Fruit fly (Drosophila melanogaster) whole organism, embryonic: ENCODE data around the gene Swip-1.

Source experiments
- Atf-2 ChIP-seq: fragments of 200-800 bp; sonication (Bioruptor generic); optimal IDR thresholded peaks from 2 replicates; lab custom pipeline; 2016; ENCODE audit warnings: missing biosample characterization, missing genetic modification characterization
- CG10209 ChIP-seq: fragments of 200-800 bp; sonication (Bioruptor generic); optimal IDR thresholded peaks from 3 replicates; lab custom pipeline; 2017; ENCODE audit warnings: missing biosample characterization, mild to moderate bottlenecking, missing genetic modification characterization, missing genetic modification reagents
- CG10654 ChIP-seq: fragments of 200-800 bp; sonication (Bioruptor generic); optimal IDR thresholded peaks from 2 replicates; lab custom pipeline; 2016; ENCODE audit warnings: missing biosample characterization, missing genetic modification characterization
- CG11093 ChIP-seq: fragments of 200-800 bp; sonication (Bioruptor generic); IDR thresholded peaks from 3 replicates; pipeline ENCODE4 v1.3.6; 2022; ENCODE audit warnings: missing biosample characterization, missing genetic modification characterization
- CG11695 ChIP-seq: fragments of 200-800 bp; sonication (Bioruptor generic); IDR thresholded peaks from 3 replicates; pipeline ENCODE4 v1.3.6; 2022; ENCODE audit warnings: missing biosample characterization, missing genetic modification characterization
- CG12071 ChIP-seq: fragments of 200-800 bp; sonication (Bioruptor generic); optimal IDR thresholded peaks from 3 replicates; lab custom pipeline; 2018; ENCODE audit warnings: missing biosample characterization, mild to moderate bottlenecking, missing genetic modification characterization
- CG13424 ChIP-seq: fragments of 200-800 bp; sonication (Bioruptor generic); optimal IDR thresholded peaks from 2 replicates; lab custom pipeline; 2019; ENCODE audit warnings: missing biosample characterization, mild to moderate bottlenecking, missing genetic modification characterization, moderate library complexity
- CG14014 ChIP-seq: fragments of 200-800 bp; sonication (Bioruptor generic); IDR thresholded peaks from 2 replicates; pipeline ENCODE4 v1.3.6; 2022; ENCODE audit warnings: missing biosample characterization, missing genetic modification characterization
- CG15514 ChIP-seq: fragments of 200-800 bp; sonication (Bioruptor generic); optimal IDR thresholded peaks from 3 replicates; lab custom pipeline; 2017; ENCODE audit warnings: missing biosample characterization, missing genetic modification characterization, mild to moderate bottlenecking, moderate library complexity, missing genetic modification reagents
- CG16779 ChIP-seq: fragments of 200-800 bp; sonication (Bioruptor generic); IDR thresholded peaks from 2 replicates; pipeline ENCODE4 v1.3.6; 2022; ENCODE audit warnings: missing biosample characterization, missing genetic modification characterization
- CG17361 ChIP-seq: fragments of 200-800 bp; sonication (Bioruptor generic); IDR thresholded peaks from 3 replicates; pipeline ENCODE4 v1.3.6; 2022; ENCODE audit warnings: missing biosample characterization, missing genetic modification characterization
- CG33213 ChIP-seq: fragments of 200-800 bp; sonication (Bioruptor generic); optimal IDR thresholded peaks from 3 replicates; lab custom pipeline; 2016; ENCODE audit warnings: missing biosample characterization, missing genetic modification characterization
- CG34376 ChIP-seq: fragments of 200-800 bp; sonication (Bioruptor generic); optimal IDR thresholded peaks from 2 replicates; lab custom pipeline; 2018; ENCODE audit warnings: missing biosample characterization, mild to moderate bottlenecking, missing genetic modification characterization
- CG6813 ChIP-seq: fragments of 200-800 bp; sonication (Bioruptor generic); optimal IDR thresholded peaks from 2 replicates; lab custom pipeline; 2017; ENCODE audit warnings: missing biosample characterization, missing genetic modification characterization, mild to moderate bottlenecking, moderate library complexity, missing genetic modification reagents
- D ChIP-seq, 2 experiments: fragments of 200-800 bp in 1 of 2; fragments of >200 bp in 1 of 2; sonication (Bioruptor generic) in 1 of 2; optimal IDR thresholded peaks; 2 replicates in 1 of 2; 3 replicates in 1 of 2; lab custom pipeline; 2017; ENCODE audit warnings: mild to moderate bottlenecking in 1 of 2, missing biosample characterization in 1 of 2, missing genetic modification characterization in 1 of 2, missing genetic modification reagents in 1 of 2
- D19A ChIP-seq: fragments of 200-800 bp; optimal IDR thresholded peaks from 3 replicates; lab custom pipeline; 2019; ENCODE audit warnings: missing biosample characterization, mild to moderate bottlenecking, missing genetic modification characterization, moderate library complexity
- Doc2 ChIP-seq: fragments of 200-800 bp; sonication (Bioruptor generic); IDR thresholded peaks from 2 replicates; pipeline ENCODE4 v1.3.6; 2022; ENCODE audit warnings: missing biosample characterization, missing genetic modification characterization
- E2f2 ChIP-seq: fragments of 200-800 bp; sonication (Bioruptor generic); IDR thresholded peaks from 2 replicates; pipeline ENCODE4 v1.3.6; 2022; ENCODE audit warnings: missing biosample characterization, missing genetic modification characterization
- Fer2 ChIP-seq: fragments of 200-800 bp; sonication (Bioruptor generic); optimal IDR thresholded peaks from 2 replicates; lab custom pipeline; 2018; ENCODE audit warnings: missing biosample characterization, mild to moderate bottlenecking, missing genetic modification characterization, moderate library complexity
- HLH4C ChIP-seq: fragments of 200-800 bp; sonication (Bioruptor generic); IDR thresholded peaks from 3 replicates; pipeline ENCODE4 v1.3.6; 2022; ENCODE audit warnings: missing biosample characterization, missing genetic modification characterization; ENCODE audit not compliant: partially characterized antibody
- Hand ChIP-seq: fragments of 200-800 bp; sonication (Bioruptor generic); optimal IDR thresholded peaks from 2 replicates; lab custom pipeline; 2017; ENCODE audit warnings: mild to moderate bottlenecking, missing biosample characterization, missing genetic modification reagents, missing genetic modification characterization
- Myb ChIP-seq: fragments of 200-800 bp; sonication (Bioruptor generic); optimal IDR thresholded peaks from 2 replicates; lab custom pipeline; 2016; ENCODE audit warnings: missing biosample characterization, missing genetic modification characterization
- Sox102F ChIP-seq: fragments of 200-800 bp; sonication (Bioruptor generic); optimal IDR thresholded peaks from 2 replicates; lab custom pipeline; 2018; ENCODE audit warnings: missing biosample characterization, mild to moderate bottlenecking, missing genetic modification characterization, moderate library complexity
- Vsx1 ChIP-seq: fragments of 200-800 bp; sonication (Bioruptor generic); optimal IDR thresholded peaks from 2 replicates; lab custom pipeline; 2017; ENCODE audit warnings: missing biosample characterization, mild to moderate bottlenecking, missing genetic modification characterization, missing genetic modification reagents
- YL-1 ChIP-seq: fragments of 200-800 bp; sonication (Bioruptor generic); optimal IDR thresholded peaks from 3 replicates; lab custom pipeline; 2017; ENCODE audit warnings: missing biosample characterization, mild to moderate bottlenecking, missing genetic modification characterization
- abd-A ChIP-seq: fragments of 200-800 bp; sonication (Bioruptor generic); optimal IDR thresholded peaks from 3 replicates; lab custom pipeline; 2019; ENCODE audit warnings: missing biosample characterization, mild to moderate bottlenecking, missing genetic modification characterization, moderate library complexity
- dati ChIP-seq: fragments of 200-800 bp; sonication (Bioruptor generic); IDR thresholded peaks from 2 replicates; pipeline ENCODE4 v1.3.6; 2022; ENCODE audit warnings: missing biosample characterization, missing genetic modification characterization
- ems ChIP-seq: fragments of 200-800 bp; sonication (Bioruptor generic); optimal IDR thresholded peaks from 3 replicates; lab custom pipeline; 2016; ENCODE audit warnings: missing biosample characterization, missing genetic modification characterization
- exex ChIP-seq: fragments of 200-800 bp; sonication (Bioruptor generic); optimal IDR thresholded peaks from 4 replicates; lab custom pipeline; 2018; ENCODE audit warnings: missing biosample characterization, mild to moderate bottlenecking, missing genetic modification characterization, moderate library complexity
- gsb ChIP-seq: fragments of 200-800 bp; sonication (Bioruptor generic); IDR thresholded peaks from 2 replicates; pipeline ENCODE4 v1.3.6; 2022; ENCODE audit warnings: missing biosample characterization, missing genetic modification characterization
- h ChIP-seq: fragments of >200 bp; optimal IDR thresholded peaks from 2 replicates; lab custom pipeline; 2017
- hb ChIP-seq: fragments of 200-800 bp; sonication (Bioruptor generic); IDR thresholded peaks from 3 replicates; pipeline ENCODE4 v1.3.6; 2022; ENCODE audit warnings: missing biosample characterization, missing genetic modification characterization; ENCODE audit not compliant: partially characterized antibody
- hkb ChIP-seq, 2 experiments: fragments of 200-800 bp in 1 of 2; fragments of >200 bp in 1 of 2; sonication (Bioruptor generic) in 1 of 2; IDR thresholded peaks in 1 of 2; optimal IDR thresholded peaks in 1 of 2; 2 replicates each; pipeline versions ENCODE4 v1.3.6 to Lab custom; 2017 to 2022; ENCODE audit warnings: missing biosample characterization in 1 of 2, missing genetic modification characterization in 1 of 2
- insv ChIP-seq, 2 experiments: fragments of 200-800 bp; sonication (Bioruptor generic); optimal IDR thresholded peaks; 3 replicates each; lab custom pipeline; 2016 to 2018; ENCODE audit warnings: missing biosample characterization in 2 of 2, missing genetic modification characterization in 2 of 2
- kay ChIP-seq: fragments of 200-800 bp; sonication (Bioruptor generic); optimal IDR thresholded peaks from 2 replicates; lab custom pipeline; 2016; ENCODE audit warnings: missing biosample characterization, missing genetic modification characterization
- ken ChIP-seq: fragments of 200-800 bp; sonication (Bioruptor generic); IDR thresholded peaks from 3 replicates; pipeline ENCODE4 v1.3.6; 2022; ENCODE audit warnings: missing biosample characterization, missing genetic modification characterization
- knrl ChIP-seq: fragments of 200-800 bp; sonication (Bioruptor generic); IDR thresholded peaks from 3 replicates; pipeline ENCODE4 v1.3.6; 2022; ENCODE audit warnings: missing biosample characterization, missing genetic modification characterization; ENCODE audit not compliant: partially characterized antibody
- lola ChIP-seq, 3 experiments: fragments of >200 bp in 2 of 3; fragments of 200-800 bp in 1 of 3; sonication (Bioruptor generic) in 1 of 3; optimal IDR thresholded peaks; 2 replicates each; lab custom pipeline; 2017 to 2019; ENCODE audit warnings: missing biosample characterization in 3 of 3, missing genetic modification characterization in 3 of 3, mild to moderate bottlenecking in 1 of 3, moderate library complexity in 1 of 3
- psq ChIP-seq: fragments of 200-800 bp; sonication (Bioruptor generic); optimal IDR thresholded peaks from 2 replicates; lab custom pipeline; 2017; ENCODE audit warnings: missing biosample characterization, missing genetic modification characterization
- row ChIP-seq: fragments of 200-800 bp; sonication (Bioruptor generic); IDR thresholded peaks from 3 replicates; pipeline ENCODE4 v1.3.6; 2022; ENCODE audit warnings: missing biosample characterization, missing genetic modification characterization
- sc ChIP-seq, 3 experiments: fragments of >200 bp in 2 of 3; fragments of 200-800 bp in 1 of 3; sonication (Bioruptor generic) in 1 of 3; optimal IDR thresholded peaks; 2 replicates in 2 of 3; 3 replicates in 1 of 3; lab custom pipeline; 2017; ENCODE audit warnings: mild to moderate bottlenecking in 1 of 3, missing biosample characterization in 1 of 3, missing genetic modification characterization in 1 of 3, missing genetic modification reagents in 1 of 3
- schlank ChIP-seq: fragments of 200-800 bp; sonication (Bioruptor generic); optimal IDR thresholded peaks from 2 replicates; lab custom pipeline; 2018; ENCODE audit warnings: missing biosample characterization, mild to moderate bottlenecking, missing genetic modification characterization
- scrt ChIP-seq: fragments of 200-800 bp; sonication (Bioruptor generic); optimal IDR thresholded peaks from 2 replicates; lab custom pipeline; 2018; ENCODE audit warnings: missing biosample characterization, mild to moderate bottlenecking, missing genetic modification characterization, moderate library complexity
- ssp ChIP-seq: fragments of 200-800 bp; sonication (Bioruptor generic); IDR thresholded peaks from 2 replicates; pipeline ENCODE4 v1.3.6; 2022; ENCODE audit warnings: missing biosample characterization, missing genetic modification characterization
- tll ChIP-seq, 2 experiments: fragments of 200-800 bp in 1 of 2; fragments of >200 bp in 1 of 2; sonication (Bioruptor generic) in 1 of 2; optimal IDR thresholded peaks; 2 replicates each; lab custom pipeline; 2017 to 2019; ENCODE audit warnings: missing biosample characterization in 2 of 2, missing genetic modification characterization in 2 of 2, mild to moderate bottlenecking in 1 of 2, moderate library complexity in 1 of 2
- tup ChIP-seq: fragments of 200-800 bp; sonication (Bioruptor generic); optimal IDR thresholded peaks from 2 replicates; lab custom pipeline; 2016; ENCODE audit warnings: missing biosample characterization, mild to moderate bottlenecking, missing genetic modification characterization, moderate library complexity
- z ChIP-seq: fragments of 200-800 bp; sonication (Bioruptor generic); IDR thresholded peaks from 3 replicates; pipeline ENCODE4 v1.3.6; 2022; ENCODE audit warnings: missing biosample characterization, missing genetic modification characterization

Gene Swip-1

dm6 chr2L:19011895-19012645 is 25.0 kb upstream of the Swip-1 start (continued):
- TF ChIP-seq knrl (no peak), CG6813 (GFP tag; lab: Kevin White, UChicago) (peak; percentile 70), CG13424 (tag; lab: Kevin White, UChicago) (peak; percentile 80), lola (GFP tag; optimal IDR thresholded peaks at IDR 0.05; lab: Kevin White, UChicago) (peak in 1 of 3 experiments; percentile 43), abd-A (peak; percentile 96), Fer2 (tag; lab: Kevin White, UChicago) (no peak), ken (GFP tag; lab: Robert Waterston, UW) (peak; percentile 86), hb (GFP tag; lab: Robert Waterston, UW) (no peak), E2f2 (GFP tag; lab: Robert Waterston, UW) (peak; percentile 55), CG16779 (GFP tag; lab: Robert Waterston, UW) (peak; percentile 10; the same call in 1 of the 2 replicates), Doc2 (GFP tag; lab: Robert Waterston, UW) (no peak), ems (peak; percentile 77), row (GFP tag; lab: Robert Waterston, UW) (peak; percentile 95), gsb (GFP tag; lab: Robert Waterston, UW) (peak; percentile 67), dati (peak; percentile 43; the same call in 1 of the 2 replicates), CG34376 (GFP tag; lab: Kevin White, UChicago) (peak; percentile 33), insv (GFP tag; optimal IDR thresholded peaks at IDR 0.05; lab: Kevin White, UChicago) (no peak), hkb (optimal IDR thresholded peaks at IDR 0.05; lab: Kevin White, UChicago) (no peak), hkb (GFP tag; IDR thresholded peaks at IDR 0.05; lab: Robert Waterston, UW) (peak; percentile 81), Sox102F (peak; percentile 81), Vsx1 (GFP tag; lab: Kevin White, UChicago) (peak; percentile 21), tll (GFP tag; optimal IDR thresholded peaks at IDR 0.05; lab: Kevin White, UChicago) (no peak), CG10654 (GFP tag; lab: Kevin White, UChicago) (peak; percentile 64), scrt (GFP tag; lab: Kevin White, UChicago) (peak; percentile 81), CG12071 (GFP tag; lab: Kevin White, UChicago) (peak; percentile 74), tup (GFP tag; lab: Kevin White, UChicago) (peak; percentile 71), CG11093 (GFP tag; lab: Robert Waterston, UW) (peak; percentile 84), HLH4C (no peak), CG11695 (GFP tag; lab: Robert Waterston, UW) (peak; percentile 75), exex (peak; percentile 53), psq (GFP tag; lab: Kevin White, UChicago) (no peak), CG33213 (peak; percentile 48), CG15514 (GFP tag; lab: Kevin White, UChicago) (peak; percentile 63), Hand (GFP tag; lab: Kevin White, UChicago) (peak; percentile 88), ssp (peak; percentile 80), z (no peak), kay (peak; percentile 58), YL-1 (GFP tag; lab: Kevin White, UChicago) (no peak), CG17361 (GFP tag; lab: Robert Waterston, UW) (peak; percentile 75), h (lab: Kevin White, UChicago) (no peak), CG10209 (peak; percentile 82), D19A (tag; lab: Kevin White, UChicago) (peak; percentile 69), schlank (tag; lab: Kevin White, UChicago) (peak; percentile 75), CG14014 (GFP tag; lab: Robert Waterston, UW) (peak; percentile 87), D (optimal IDR thresholded peaks at IDR 0.05; lab: Kevin White, UChicago) (no peak), D (GFP tag; optimal IDR thresholded peaks at IDR 0.05; lab: Kevin White, UChicago) (peak; percentile 70), sc (optimal IDR thresholded peaks at IDR 0.05; lab: Kevin White, UChicago) (no peak), sc (GFP tag; optimal IDR thresholded peaks at IDR 0.05; lab: Kevin White, UChicago) (peak; percentile 59), Myb (GFP tag; lab: Kevin White, UChicago) (peak; percentile 69), Atf-2 (GFP tag; lab: Kevin White, UChicago) (peak; percentile 76)
